Fruit fly (Drosophila melanogaster): ENCODE measurements around the gene Alg7.
A peak's percentile ranks its signal among the peaks of the same experiment; 100 is the strongest.

DNA sequence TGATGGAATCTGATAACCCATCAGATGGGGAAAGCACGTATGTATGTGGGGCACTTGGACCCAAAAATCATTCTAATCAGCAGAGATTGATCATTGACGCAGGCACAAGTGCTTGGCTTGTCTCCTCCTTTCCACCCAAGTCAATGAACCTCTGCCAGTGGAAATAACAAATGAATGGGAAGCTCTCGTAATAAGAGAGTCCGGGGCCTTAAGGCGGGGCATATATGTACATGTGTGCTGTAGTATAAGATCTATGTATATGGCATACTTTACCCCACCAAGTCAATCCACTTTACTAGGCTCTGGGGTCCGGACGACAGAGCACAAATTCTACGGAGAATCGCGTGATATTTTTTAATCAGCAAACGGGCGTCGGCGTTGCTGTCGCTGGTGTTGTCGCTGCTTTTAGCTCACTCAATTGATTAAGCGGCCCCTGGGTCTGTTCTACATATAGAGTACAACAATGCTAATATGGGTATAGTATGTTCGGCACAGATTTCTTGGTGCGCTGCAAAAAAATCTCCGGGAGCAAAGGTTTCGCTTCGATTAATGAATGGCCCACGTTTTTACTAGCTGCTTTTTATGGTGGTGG, 27.1 kb downstream of the Alg7 start:
- no peak for TF ChIP-seq tai (GFP tag; optimal IDR thresholded peaks at IDR 0.05)
- TF ChIP-seq psq (GFP tag; optimal IDR thresholded peaks at IDR 0.05) = no peak
- TF ChIP-seq dsf (GFP tag; optimal IDR thresholded peaks at IDR 0.05; ENCODE audit: borderline replicate concordance) = no peak
- no peak for TF ChIP-seq Abd-B (GFP tag; optimal IDR thresholded peaks at IDR 0.05)
- TF ChIP-seq OdsH (GFP tag; optimal IDR thresholded peaks at IDR 0.05) = peak; percentile 13
- no peak for TF ChIP-seq pan (optimal IDR thresholded peaks at IDR 0.05)
- no peak for TF ChIP-seq sage (GFP tag; optimal IDR thresholded peaks at IDR 0.05)
- no peak for TF ChIP-seq Mio (GFP tag; optimal IDR thresholded peaks at IDR 0.05)
- TF ChIP-seq usp (GFP tag; optimal IDR thresholded peaks at IDR 0.05) = no peak
- TF ChIP-seq Myc (optimal IDR thresholded peaks at IDR 0.05) = no peak
- TF ChIP-seq Hr78 (GFP tag; optimal IDR thresholded peaks at IDR 0.05) = no peak
- TF ChIP-seq lola (GFP tag; optimal IDR thresholded peaks at IDR 0.05) = no peak
- no peak for TF ChIP-seq Sp1 (GFP tag; optimal IDR thresholded peaks at IDR 0.05)
- no peak for TF ChIP-seq Dfd (GFP tag; optimal IDR thresholded peaks at IDR 0.05)
